Worm (Caenorhabditis elegans): ENCODE data around the gene nspc-14.

DNA sequence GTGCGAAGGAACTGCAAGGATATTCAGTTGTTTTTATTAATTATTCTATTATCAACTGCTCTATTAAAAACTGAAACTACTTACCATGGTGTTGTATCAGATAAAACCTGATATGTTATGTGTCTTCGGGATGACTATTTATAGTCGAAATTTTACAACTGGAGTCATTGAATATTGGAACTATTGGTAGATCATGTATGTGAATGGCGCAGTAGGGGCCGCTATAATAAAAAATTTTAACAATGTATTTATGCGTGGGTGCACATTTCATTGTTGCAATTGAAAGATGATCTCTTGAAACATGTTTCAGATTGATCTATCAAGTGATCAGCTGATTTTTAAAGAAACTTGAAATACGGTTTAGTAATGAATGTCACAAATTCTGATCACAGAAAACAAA is at the start of gene nspc-14:
- TF ChIP-seq ZK546.5 (tag; optimal IDR thresholded peaks at IDR 0.05), result no peak
- no peak for TF ChIP-seq sea-2 (GFP tag; optimal IDR thresholded peaks at IDR 0.05)
- no peak for TF ChIP-seq nhr-77 (tag; optimal IDR thresholded peaks at IDR 0.05)
- no peak for TF ChIP-seq skn-1 (tag; optimal IDR thresholded peaks at IDR 0.05)
- TF ChIP-seq lin-15B (tag; optimal IDR thresholded peaks at IDR 0.05), result no peak
- TF ChIP-seq ceh-82 (tag; optimal IDR thresholded peaks at IDR 0.05), result no peak
- no peak for TF ChIP-seq snpc-4 (tag; optimal IDR thresholded peaks at IDR 0.05)
- TF ChIP-seq ceh-16 (tag; optimal IDR thresholded peaks at IDR 0.05), result no peak
- no peak for TF ChIP-seq nhr-23 (tag; optimal IDR thresholded peaks at IDR 0.05)
- TF ChIP-seq tbx-2 (tag; optimal IDR thresholded peaks at IDR 0.05), result no peak
- TF ChIP-seq aly-2 (tag; optimal IDR thresholded peaks at IDR 0.05), result no peak
- TF ChIP-seq nhr-12 (tag; optimal IDR thresholded peaks at IDR 0.05), result no peak
- TF ChIP-seq daf-12 (tag; optimal IDR thresholded peaks at IDR 0.05), result no peak
